Fruit fly (Drosophila melanogaster) whole organism, pupa: ENCODE data around the gene Shawn.

Experiments used
- CG10348 ChIP-seq: fragments of 200-800 bp; sonication (Bioruptor generic); IDR thresholded peaks from 2 replicates; pipeline ENCODE4 v1.3.6; 2022; ENCODE audit warnings: missing biosample characterization, missing genetic modification characterization
- CG12605 ChIP-seq: fragments of 200-800 bp; sonication (Bioruptor generic); IDR thresholded peaks from 2 replicates; pipeline ENCODE4 v1.3.6; 2022; ENCODE audit warnings: missing biosample characterization, missing genetic modification characterization
- CG13204 ChIP-seq: fragments of 200-800 bp; sonication (Bioruptor generic); optimal IDR thresholded peaks from 2 replicates; lab custom pipeline; 2018; ENCODE audit warnings: missing biosample characterization, mild to moderate bottlenecking, missing genetic modification characterization, moderate library complexity
- CG14655 ChIP-seq: fragments of 200-800 bp; sonication (Bioruptor generic); optimal IDR thresholded peaks from 3 replicates; lab custom pipeline; 2017; ENCODE audit warnings: mild to moderate bottlenecking, missing biosample characterization, missing genetic modification reagents, missing genetic modification characterization
- CG15710 ChIP-seq: fragments of 200-800 bp; sonication (Bioruptor generic); optimal IDR thresholded peaks from 2 replicates; lab custom pipeline; 2018; ENCODE audit warnings: missing biosample characterization, mild to moderate bottlenecking, missing genetic modification characterization, moderate library complexity
- CG17806 ChIP-seq: fragments of 200-800 bp; sonication (Bioruptor generic); optimal IDR thresholded peaks from 2 replicates; lab custom pipeline; 2018; ENCODE audit warnings: missing biosample characterization, mild to moderate bottlenecking, missing genetic modification characterization, moderate library complexity
- CG32121 ChIP-seq: fragments of 200-800 bp; sonication (Bioruptor generic); IDR thresholded peaks from 2 replicates; pipeline ENCODE4 v1.3.6; 2022; ENCODE audit warnings: missing biosample characterization, missing genetic modification characterization
- CG34367 ChIP-seq: fragments of 200-800 bp; sonication (Bioruptor generic); optimal IDR thresholded peaks from 2 replicates; lab custom pipeline; 2018; ENCODE audit warnings: missing biosample characterization, mild to moderate bottlenecking, missing genetic modification characterization
- CG4496 ChIP-seq: fragments of 200-800 bp; sonication (Bioruptor generic); IDR thresholded peaks from 3 replicates; pipeline ENCODE4 v1.3.6; 2022; ENCODE audit warnings: missing biosample characterization, missing genetic modification characterization
- CG8159 ChIP-seq: fragments of 200-800 bp; sonication (Bioruptor generic); optimal IDR thresholded peaks from 3 replicates; lab custom pipeline; 2018; ENCODE audit warnings: missing biosample characterization, mild to moderate bottlenecking, missing genetic modification characterization, moderate library complexity
- CG8301 ChIP-seq: fragments of 200-800 bp; sonication (Bioruptor generic); optimal IDR thresholded peaks from 2 replicates; lab custom pipeline; 2018; ENCODE audit warnings: missing biosample characterization, mild to moderate bottlenecking, missing genetic modification characterization
- CG9948 ChIP-seq: fragments of 200-800 bp; sonication (Bioruptor generic); optimal IDR thresholded peaks from 2 replicates; lab custom pipeline; 2018; ENCODE audit warnings: missing biosample characterization, mild to moderate bottlenecking, missing genetic modification characterization, moderate library complexity
- D1 ChIP-seq: fragments of 200-800 bp; sonication (Bioruptor generic); optimal IDR thresholded peaks from 2 replicates; lab custom pipeline; 2018; ENCODE audit warnings: missing biosample characterization, mild to moderate bottlenecking, missing genetic modification characterization, moderate library complexity
- EcR ChIP-seq: fragments of 200-800 bp; sonication (Bioruptor generic); optimal IDR thresholded peaks from 3 replicates; lab custom pipeline; 2019; ENCODE audit warnings: missing biosample characterization, missing genetic modification characterization, mild to moderate bottlenecking, moderate library complexity, missing genetic modification reagents
- Ets98B ChIP-seq: fragments of 200-800 bp; sonication (Bioruptor generic); IDR thresholded peaks from 2 replicates; pipeline ENCODE4 v1.3.6; 2022; ENCODE audit warnings: missing biosample characterization, missing genetic modification characterization
- Pif1A ChIP-seq: fragments of 200-800 bp; sonication (Bioruptor generic); optimal IDR thresholded peaks from 3 replicates; lab custom pipeline; 2016; ENCODE audit warnings: missing biosample characterization, missing genetic modification characterization
- Pif1B ChIP-seq: fragments of 200-800 bp; sonication (Bioruptor generic); optimal IDR thresholded peaks from 3 replicates; lab custom pipeline; 2016; ENCODE audit warnings: missing biosample characterization, missing genetic modification characterization
- Snoo ChIP-seq: fragments of 200-800 bp; sonication (Bioruptor generic); optimal IDR thresholded peaks from 3 replicates; lab custom pipeline; 2017; ENCODE audit warnings: missing biosample characterization, mild to moderate bottlenecking, missing genetic modification characterization, inconsistent platforms
- fd96Ca ChIP-seq: fragments of 200-800 bp; sonication (Bioruptor generic); IDR thresholded peaks from 3 replicates; pipeline ENCODE4 v1.3.6; 2022; ENCODE audit warnings: missing biosample characterization, missing genetic modification characterization
- gl ChIP-seq: fragments of 200-800 bp; sonication (Bioruptor generic); optimal IDR thresholded peaks from 2 replicates; lab custom pipeline; 2018; ENCODE audit warnings: missing biosample characterization, mild to moderate bottlenecking, missing genetic modification characterization
- rn ChIP-seq: fragments of 200-800 bp; sonication (Bioruptor generic); IDR thresholded peaks from 2 replicates; pipeline ENCODE4 v1.3.6; 2022; ENCODE audit warnings: missing biosample characterization, missing genetic modification characterization

Gene Shawn

dm6 chrX:19631365-19631832 is 20.1 kb downstream of the Shawn start:
- TF ChIP-seq CG10348 (GFP tag; lab: Robert Waterston, UW) (no peak), Snoo (tag; lab: Kevin White, UChicago) (no peak), CG8301 (tag; lab: Kevin White, UChicago) (no peak), CG32121 (GFP tag; lab: Robert Waterston, UW) (peak; percentile 43; the same call in 1 of the 2 replicates), Pif1B (GFP tag; lab: Kevin White, UChicago) (no peak), CG14655 (GFP tag; lab: Kevin White, UChicago) (no peak), EcR (peak; percentile 79), CG8159 (tag; lab: Kevin White, UChicago) (no peak), rn (GFP tag; lab: Robert Waterston, UW) (no peak), CG12605 (GFP tag; lab: Robert Waterston, UW) (peak; percentile 16; the same call in 1 of the 2 replicates), CG17806 (tag; lab: Kevin White, UChicago) (no peak), gl (no peak), fd96Ca (GFP tag; lab: Robert Waterston, UW) (0 out of 3 replicates have a peak, but pooled peaks have one; percentile 29), CG4496 (GFP tag; lab: Robert Waterston, UW) (peak; percentile 67; the same call in 2 of the 3 replicates), Ets98B (GFP tag; lab: Robert Waterston, UW) (peak; percentile 41; the same call in 1 of the 2 replicates), CG34367 (tag; lab: Kevin White, UChicago) (no peak), CG15710 (no peak), Pif1A (GFP tag; lab: Kevin White, UChicago) (no peak), CG13204 (peak; percentile 81), D1 (tag; lab: Kevin White, UChicago) (no peak), CG9948 (no peak)

- TF ChIP-seq D1 (tag; lab: Kevin White, UChicago) (no peak), rn (GFP tag; lab: Robert Waterston, UW) (no peak), CG10348 (GFP tag; lab: Robert Waterston, UW) (no peak), CG13204 (peak; percentile 66), gl (no peak), CG4496 (GFP tag; lab: Robert Waterston, UW) (peak; percentile 67; the same call in 2 of the 3 replicates), CG32121 (GFP tag; lab: Robert Waterston, UW) (no peak), Ets98B (GFP tag; lab: Robert Waterston, UW) (peak; percentile 61), CG9948 (no peak), EcR (peak; percentile 49), Pif1A (GFP tag; lab: Kevin White, UChicago) (no peak), Pif1B (GFP tag; lab: Kevin White, UChicago) (peak; percentile 3), CG8301 (tag; lab: Kevin White, UChicago) (no peak), CG12605 (GFP tag; lab: Robert Waterston, UW) (no peak), CG8159 (tag; lab: Kevin White, UChicago) (no peak), Snoo (tag; lab: Kevin White, UChicago) (no peak), CG17806 (tag; lab: Kevin White, UChicago) (no peak), CG34367 (tag; lab: Kevin White, UChicago) (no peak), fd96Ca (GFP tag; lab: Robert Waterston, UW) (peak; percentile 39; the same call in 1 of the 3 replicates), CG14655 (GFP tag; lab: Kevin White, UChicago) (no peak), CG15710 (no peak)
Measured at dm6 chrX:19637002-19637420, 25.7 kb downstream of the Shawn start.

- no peak for TF ChIP-seq D1 (tag; lab: Kevin White, UChicago)
- TF ChIP-seq CG4496 (GFP tag; lab: Robert Waterston, UW): 0 out of 3 replicates have a peak, but pooled peaks have one; percentile 24
- peak; percentile 15; the same call in 1 of the 2 replicates for TF ChIP-seq CG32121 (GFP tag; lab: Robert Waterston, UW)
- TF ChIP-seq rn (GFP tag; lab: Robert Waterston, UW): no peak
- no peak for TF ChIP-seq CG8301 (tag; lab: Kevin White, UChicago)
- TF ChIP-seq EcR: no peak
- TF ChIP-seq CG13204: no peak
- TF ChIP-seq Pif1B (GFP tag; lab: Kevin White, UChicago): no peak
- no peak for TF ChIP-seq Snoo (tag; lab: Kevin White, UChicago)
- no peak for TF ChIP-seq gl
- no peak for TF ChIP-seq CG34367 (tag; lab: Kevin White, UChicago)
- TF ChIP-seq Ets98B (GFP tag; lab: Robert Waterston, UW): no peak
- no peak for TF ChIP-seq CG17806 (tag; lab: Kevin White, UChicago)
Measured at dm6 chrX:19637434-19638327, 26.4 kb downstream of the Shawn start.

- TF ChIP-seq CG34367 (tag; lab: Kevin White, UChicago): no peak
- no peak for TF ChIP-seq Ets98B (GFP tag; lab: Robert Waterston, UW)
- no peak for TF ChIP-seq gl
- no peak for TF ChIP-seq CG10348 (GFP tag; lab: Robert Waterston, UW)
- no peak for TF ChIP-seq CG17806 (tag; lab: Kevin White, UChicago)
- no peak for TF ChIP-seq Pif1B (GFP tag; lab: Kevin White, UChicago)
- no peak for TF ChIP-seq CG14655 (GFP tag; lab: Kevin White, UChicago)
- no peak for TF ChIP-seq CG12605 (GFP tag; lab: Robert Waterston, UW)
- TF ChIP-seq CG4496 (GFP tag; lab: Robert Waterston, UW): no peak
- TF ChIP-seq rn (GFP tag; lab: Robert Waterston, UW): no peak
- TF ChIP-seq fd96Ca (GFP tag; lab: Robert Waterston, UW): no peak
- no peak for TF ChIP-seq D1 (tag; lab: Kevin White, UChicago)
- no peak for TF ChIP-seq CG9948
Measured at dm6 chrX:19638328-19638940, 27.1 kb downstream of the Shawn start, which contains the start of gene Rcd-1. TSS of gene Rcd-1 (plus strand) at chrX:19638767.
